Worm (Caenorhabditis elegans): Measurements from ENCODE around the gene F13E9.9.

Gene F13E9.9

DNA sequence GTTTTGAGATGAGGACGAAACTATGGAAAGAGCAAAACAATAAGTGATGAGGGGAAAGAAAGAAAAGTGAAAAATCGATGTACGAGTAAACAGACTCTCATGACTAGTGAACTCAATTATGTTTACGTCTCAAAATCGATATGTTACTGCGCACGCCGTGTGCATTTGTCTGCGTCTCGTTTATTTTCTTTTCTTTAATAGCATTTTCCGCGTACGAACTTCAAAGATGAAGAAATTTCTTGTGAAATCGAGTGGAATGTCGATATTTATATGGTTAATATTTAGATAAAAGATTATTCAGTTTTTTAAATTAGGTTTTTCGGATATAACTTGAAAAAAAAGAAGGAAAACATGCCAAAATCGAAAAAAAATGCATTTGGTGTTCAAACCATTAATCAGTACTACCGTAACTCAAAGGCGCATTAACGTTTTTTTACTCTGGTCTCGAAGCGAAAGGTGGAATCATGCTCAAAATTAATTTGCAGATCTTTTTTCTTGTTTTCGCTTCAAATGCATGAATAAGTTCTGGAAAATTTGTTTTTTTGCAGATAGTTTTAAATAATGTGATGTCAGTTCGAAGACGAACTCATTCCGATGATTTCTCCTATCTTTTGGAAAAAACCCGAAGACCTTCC lies 38.0 kb upstream of the F13E9.9 start, which contains the start of gene fic-1 (continued):
- TF ChIP-seq rpc-1 (optimal IDR thresholded peaks at IDR 0.05) (no peak), rpc-1 (tag; optimal IDR thresholded peaks at IDR 0.05) (no peak), snpc-1.1 (tag; optimal IDR thresholded peaks at IDR 0.05; ENCODE audit: insufficient read depth) (no peak), ceh-91 (GFP tag; IDR thresholded peaks at IDR 0.05) (no peak), B0019.2 (GFP tag; conservative IDR thresholded peaks at IDR 0.05) (no peak), nhr-27 (tag; optimal IDR thresholded peaks at IDR 0.05) (no peak), nhr-120 (GFP tag; IDR thresholded peaks at IDR 0.05) (no peak), madf-10 (tag; optimal IDR thresholded peaks at IDR 0.05) (peak; percentile 14), F52B5.7 (tag; optimal IDR thresholded peaks at IDR 0.05) (no peak), repo-1 (tag; optimal IDR thresholded peaks at IDR 0.05) (no peak), ccch-3 (GFP tag; optimal IDR thresholded peaks at IDR 0.05) (no peak), him-1 (tag; optimal IDR thresholded peaks at IDR 0.05) (no peak), hlh-12 (tag; optimal IDR thresholded peaks at IDR 0.05) (no peak), F49E8.2 (tag; optimal IDR thresholded peaks at IDR 0.05; ENCODE audit: insufficient read depth) (no peak), atf-7 (tag; optimal IDR thresholded peaks at IDR 0.05) (no peak), ztf-18 (tag; optimal IDR thresholded peaks at IDR 0.05) (peak; percentile 59), B0035.1 (tag; optimal IDR thresholded peaks at IDR 0.05) (no peak), die-1 (tag; optimal IDR thresholded peaks at IDR 0.05) (no peak), madf-3 (GFP tag; IDR thresholded peaks at IDR 0.05) (no peak), rcor-1 (GFP tag; IDR thresholded peaks at IDR 0.05) (peak; percentile 30; the same call in 1 of the 2 replicates), lir-1 (GFP tag; conservative IDR thresholded peaks at IDR 0.05) (no peak), rec-8 (tag; optimal IDR thresholded peaks at IDR 0.05) (no peak), akir-1 (GFP tag; optimal IDR thresholded peaks at IDR 0.05) (no peak), bed-2 (GFP tag; IDR thresholded peaks at IDR 0.05) (no peak), K12H6.12 (tag; optimal IDR thresholded peaks at IDR 0.05) (peak; percentile 49), gei-17 (GFP tag; optimal IDR thresholded peaks at IDR 0.05) (no peak), lin-54 (GFP tag; optimal IDR thresholded peaks at IDR 0.05) (no peak), ceh-27 (GFP tag; optimal IDR thresholded peaks at IDR 0.05) (peak; percentile 31), nfya-2 (GFP tag; IDR thresholded peaks at IDR 0.05) (no peak), sdz-38 (tag; optimal IDR thresholded peaks at IDR 0.05) (no peak), hmg-20 (GFP tag; IDR thresholded peaks at IDR 0.05) (no peak), snpc-4 (GFP tag; optimal IDR thresholded peaks at IDR 0.05) (no peak), snpc-4 (tag; optimal IDR thresholded peaks at IDR 0.05) (peak in 2 of 4 experiments; percentile 2 to 15), ceh-100 (GFP tag; IDR thresholded peaks at IDR 0.05) (no peak), attf-3 (GFP tag; conservative IDR thresholded peaks at IDR 0.05) (no peak), nhr-179 (tag; optimal IDR thresholded peaks at IDR 0.05) (no peak), efl-1 (GFP tag; optimal IDR thresholded peaks at IDR 0.05) (no peak), snpc-1.3 (tag; optimal IDR thresholded peaks at IDR 0.05; ENCODE audit: insufficient read depth) (no peak), attf-5 (GFP tag; optimal IDR thresholded peaks at IDR 0.05) (peak; percentile 54), nhr-80 (tag; optimal IDR thresholded peaks at IDR 0.05) (no peak), bed-1 (GFP tag; IDR thresholded peaks at IDR 0.05) (no peak), lin-26 (GFP tag; IDR thresholded peaks at IDR 0.05) (no peak), hmg-1.2 (GFP tag; IDR thresholded peaks at IDR 0.05) (peak; percentile 50; the same call in 1 of the 2 replicates), sea-2 (GFP tag; IDR thresholded peaks at IDR 0.05) (no peak), egrh-3 (GFP tag; IDR thresholded peaks at IDR 0.05) (no peak), ets-4 (GFP tag; optimal IDR thresholded peaks at IDR 0.05) (no peak), zfh-2 (GFP tag; conservative IDR thresholded peaks at IDR 0.05) (no peak), cebp-1 (GFP tag; IDR thresholded peaks at IDR 0.05) (peak; percentile 48; the same call in 1 of the 2 replicates), cebp-1 (tag; optimal IDR thresholded peaks at IDR 0.05) (peak; percentile 90)
